Worm (Caenorhabditis elegans) whole organism, L4 larva: Measurements from ENCODE around the gene syx-4.

ENCODE experiments used
- D1046.2 ChIP-seq: fragments of 200-800 bp; sonication (Bioruptor generic); IDR thresholded peaks from 2 replicates; pipeline ENCODE4 v1.3.6; 2022; ENCODE audit warnings: missing genetic modification characterization, missing compliant biosample characterization
- F10B5.3 ChIP-seq: sonication (generic microtip); optimal IDR thresholded peaks from 2 replicates; lab custom pipeline; 2016; ENCODE audit warnings: mild to moderate bottlenecking, missing genetic modification characterization, missing compliant biosample characterization
- F26F4.8 ChIP-seq: fragments of 200-800 bp; sonication (Bioruptor generic); conservative IDR thresholded peaks from 2 replicates; pipeline ENCODE4 v1.3.6; 2022; ENCODE audit warnings: missing genetic modification characterization, missing compliant biosample characterization
- F37D6.2 ChIP-seq: sonication (generic microtip); optimal IDR thresholded peaks from 2 replicates; lab custom pipeline; 2016; ENCODE audit warnings: mild to moderate bottlenecking, missing genetic modification characterization, missing compliant biosample characterization
- F44E2.7 ChIP-seq: fragments of 200-800 bp; sonication (Bioruptor generic); IDR thresholded peaks from 2 replicates; pipeline ENCODE4 v2.1.2; 2022; ENCODE audit warnings: missing genetic modification characterization, missing compliant biosample characterization
- ZK546.5 ChIP-seq, 2 experiments: sonication (generic microtip); optimal IDR thresholded peaks; 2 replicates each; lab custom pipeline; 2017; ENCODE audit warnings: missing biosample characterization in 2 of 2, missing genetic modification characterization in 2 of 2
- aha-1 ChIP-seq: fragments of 150-350 bp; peaks from one replicate; lab custom pipeline; 2014; ENCODE audit warnings: missing biosample characterization, missing genetic modification characterization
- aly-2 ChIP-seq: sonication (generic microtip); optimal IDR thresholded peaks from 2 replicates; lab custom pipeline; 2018; ENCODE audit warnings: missing biosample characterization, missing genetic modification characterization
- ama-1 ChIP-seq: fragments of 150-350 bp; optimal IDR thresholded peaks from 2 replicates; lab custom pipeline; 2014; ENCODE audit warnings: inconsistent platforms, mixed read lengths
- arid-1 ChIP-seq: fragments of 200-800 bp; sonication (Bioruptor generic); conservative IDR thresholded peaks from 2 replicates; pipeline ENCODE4 v1.3.6; 2022; ENCODE audit warnings: missing genetic modification reagents, missing genetic modification characterization, missing compliant biosample characterization
- ceh-20 ChIP-seq: fragments of 200-800 bp; sonication (Bioruptor generic); IDR thresholded peaks from 2 replicates; pipeline ENCODE4 v1.3.6; 2022; ENCODE audit warnings: missing genetic modification reagents, missing genetic modification characterization, missing compliant biosample characterization
- cey-2 ChIP-seq: sonication (generic microtip); optimal IDR thresholded peaks from 3 replicates; lab custom pipeline; 2017; ENCODE audit warnings: missing genetic modification characterization, mild to moderate bottlenecking, missing compliant biosample characterization, antibody characterized with exemption, borderline replicate concordance; ENCODE audit not compliant: insufficient read depth
- daf-19 ChIP-seq: fragments of 200-800 bp; sonication (Bioruptor generic); conservative IDR thresholded peaks from 2 replicates; pipeline ENCODE4 v1.3.6; 2022; ENCODE audit warnings: missing genetic modification characterization, missing compliant biosample characterization
- dmd-6 ChIP-seq: fragments of 200-800 bp; sonication (Bioruptor generic); IDR thresholded peaks from 2 replicates; pipeline ENCODE4 v1.3.6; 2022; ENCODE audit warnings: missing genetic modification reagents, missing genetic modification characterization, missing compliant biosample characterization
- dmd-8 ChIP-seq: fragments of 200-800 bp; sonication (Bioruptor generic); IDR thresholded peaks from 2 replicates; pipeline ENCODE4 v1.3.6; 2022; ENCODE audit warnings: missing genetic modification characterization, missing compliant biosample characterization
- duxl-1 ChIP-seq: sonication (generic microtip); optimal IDR thresholded peaks from 2 replicates; lab custom pipeline; 2016; ENCODE audit warnings: mild to moderate bottlenecking, missing genetic modification characterization, moderate library complexity, missing compliant biosample characterization; ENCODE audit not compliant: poor library complexity
- egl-27 ChIP-seq: sonication (generic microtip); optimal IDR thresholded peaks from 3 replicates; lab custom pipeline; 2017; ENCODE audit warnings: missing biosample characterization, missing genetic modification reagents, missing genetic modification characterization
- egl-43 ChIP-seq: fragments of 200-800 bp; sonication (Bioruptor generic); IDR thresholded peaks from 2 replicates; pipeline ENCODE4 v1.3.6; 2022; ENCODE audit warnings: missing genetic modification reagents, missing genetic modification characterization, missing compliant biosample characterization
- fos-1 ChIP-seq: fragments of 150-350 bp; optimal IDR thresholded peaks from 2 replicates; lab custom pipeline; 2014; ENCODE audit warnings: missing biosample characterization, missing genetic modification characterization
- hlh-11 ChIP-seq: fragments of 200-800 bp; sonication (Bioruptor generic); optimal IDR thresholded peaks from 2 replicates; lab custom pipeline; 2018; ENCODE audit warnings: mild to moderate bottlenecking, missing genetic modification characterization, missing compliant biosample characterization
- hmg-1.1 ChIP-seq: fragments of 200-800 bp; sonication (Bioruptor generic); IDR thresholded peaks from 2 replicates; pipeline ENCODE4 v1.3.6; 2022; ENCODE audit warnings: missing genetic modification reagents, missing genetic modification characterization, missing compliant biosample characterization
- jun-1 ChIP-seq: fragments of 150-350 bp; optimal IDR thresholded peaks from 2 replicates; lab custom pipeline; 2014; ENCODE audit warnings: missing biosample characterization, missing genetic modification reagents, missing genetic modification characterization
- lim-7 ChIP-seq: fragments of 200-800 bp; sonication (Bioruptor generic); IDR thresholded peaks from 2 replicates; pipeline ENCODE4 v1.3.6; 2022; ENCODE audit warnings: missing genetic modification characterization, missing compliant biosample characterization
- lin-1 ChIP-seq: fragments of 200-800 bp; sonication (Bioruptor generic); IDR thresholded peaks from 2 replicates; pipeline ENCODE4 v1.3.6; 2022; ENCODE audit warnings: missing genetic modification reagents, missing genetic modification characterization, missing compliant biosample characterization
- lin-13 ChIP-seq: fragments of 150-350 bp; optimal IDR thresholded peaks from 2 replicates; lab custom pipeline; 2014; ENCODE audit warnings: missing biosample characterization, missing genetic modification reagents, missing genetic modification characterization
- lin-15B ChIP-seq: fragments of 150-350 bp; sonication (generic microtip); optimal IDR thresholded peaks from 3 replicates; lab custom pipeline; 2014; ENCODE audit warnings: missing biosample characterization, missing genetic modification characterization
- lin-38 ChIP-seq: fragments of 200-800 bp; sonication (Bioruptor generic); IDR thresholded peaks from 2 replicates; pipeline ENCODE4 v1.3.6; 2022; ENCODE audit warnings: missing genetic modification reagents, missing genetic modification characterization, missing compliant biosample characterization
- lin-39 ChIP-seq: fragments of 150-350 bp; optimal IDR thresholded peaks from 2 replicates; lab custom pipeline; 2014; ENCODE audit warnings: missing biosample characterization, missing genetic modification reagents, missing genetic modification characterization
- lir-3 ChIP-seq: sonication (generic microtip); optimal IDR thresholded peaks from 2 replicates; lab custom pipeline; 2016; ENCODE audit warnings: mild to moderate bottlenecking, missing genetic modification characterization, missing compliant biosample characterization
- madf-9 ChIP-seq: fragments of 200-800 bp; sonication (Bioruptor generic); conservative IDR thresholded peaks from 2 replicates; pipeline ENCODE4 v1.3.6; 2022; ENCODE audit warnings: missing genetic modification reagents, missing genetic modification characterization, missing compliant biosample characterization
- mdt-29 ChIP-seq: fragments of 200-800 bp; sonication (Bioruptor generic); IDR thresholded peaks from 2 replicates; pipeline ENCODE4 v1.3.6; 2022; ENCODE audit warnings: missing genetic modification reagents, missing genetic modification characterization, missing compliant biosample characterization
- mes-2 ChIP-seq: sonication (generic microtip); optimal IDR thresholded peaks from 2 replicates; lab custom pipeline; 2016; ENCODE audit warnings: missing genotype, mild to moderate bottlenecking, missing genetic modification characterization, missing compliant biosample characterization; ENCODE audit not compliant: poor library complexity, severe bottlenecking
- mxl-2 ChIP-seq: fragments of 200-800 bp; sonication (Bioruptor generic); conservative IDR thresholded peaks from 2 replicates; pipeline ENCODE4 v1.3.6; 2022; ENCODE audit warnings: missing genetic modification reagents, missing genetic modification characterization, missing compliant biosample characterization
- nhr-10 ChIP-seq: fragments of 150-350 bp; optimal IDR thresholded peaks from 2 replicates; lab custom pipeline; 2014; ENCODE audit warnings: missing biosample characterization, missing genetic modification characterization
- nhr-11 ChIP-seq: fragments of 150-350 bp; optimal IDR thresholded peaks from 2 replicates; lab custom pipeline; 2014; ENCODE audit warnings: missing biosample characterization, missing genetic modification characterization
- nhr-237 ChIP-seq: sonication (generic microtip); optimal IDR thresholded peaks from 2 replicates; lab custom pipeline; 2017; ENCODE audit warnings: missing biosample characterization, missing genetic modification characterization
- nhr-28 ChIP-seq: fragments of 150-350 bp; optimal IDR thresholded peaks from 2 replicates; lab custom pipeline; 2014; ENCODE audit warnings: missing biosample characterization, missing genetic modification characterization
- nhr-6 ChIP-seq: fragments of 150-350 bp; optimal IDR thresholded peaks from 2 replicates; lab custom pipeline; 2014; ENCODE audit warnings: missing biosample characterization, missing genetic modification characterization
- nhr-77 ChIP-seq: fragments of 150-350 bp; optimal IDR thresholded peaks from 2 replicates; lab custom pipeline; 2014; ENCODE audit warnings: missing biosample characterization, missing genetic modification characterization
- pha-4 ChIP-seq, 2 experiments: fragments of 150-350 bp in 1 of 2; fragments of 200-800 bp in 1 of 2; sonication (Bioruptor generic) in 1 of 2; IDR thresholded peaks in 1 of 2; optimal IDR thresholded peaks in 1 of 2; 2 replicates each; pipeline versions ENCODE4 v1.3.6 to Lab custom; 2014 to 2022; ENCODE audit warnings: missing genetic modification characterization in 2 of 2, missing genetic modification reagents in 2 of 2, missing biosample characterization in 1 of 2, missing compliant biosample characterization in 1 of 2
- php-3 ChIP-seq: fragments of 200-800 bp; sonication (Bioruptor generic); IDR thresholded peaks from 2 replicates; pipeline ENCODE4 v1.3.6; 2022; ENCODE audit warnings: missing genetic modification reagents, missing genetic modification characterization, missing compliant biosample characterization
- saeg-2 ChIP-seq: fragments of 200-800 bp; sonication (Bioruptor generic); IDR thresholded peaks from 2 replicates; pipeline ENCODE4 v1.3.6; 2022; ENCODE audit warnings: missing genetic modification reagents, missing genetic modification characterization, missing compliant biosample characterization
- snpc-4 ChIP-seq: fragments of 150-350 bp; optimal IDR thresholded peaks from 2 replicates; lab custom pipeline; 2014; ENCODE audit warnings: missing biosample characterization, missing genetic modification characterization
- spr-1 ChIP-seq: sonication (generic microtip); optimal IDR thresholded peaks from 2 replicates; lab custom pipeline; 2016; ENCODE audit warnings: mild to moderate bottlenecking, missing genetic modification characterization, missing compliant biosample characterization
- spr-3 ChIP-seq: fragments of 200-800 bp; sonication (Bioruptor generic); optimal IDR thresholded peaks from 2 replicates; lab custom pipeline; 2018; ENCODE audit warnings: mild to moderate bottlenecking, missing genetic modification characterization, missing compliant biosample characterization
- tra-1 ChIP-seq: fragments of 200-800 bp; sonication (Bioruptor generic); IDR thresholded peaks from 2 replicates; pipeline ENCODE4 v1.3.6; 2022; ENCODE audit warnings: missing genetic modification reagents, missing genetic modification characterization, missing compliant biosample characterization
- unc-62 ChIP-seq, 3 experiments: fragments of 150-350 bp in 1 of 3; sonication (generic microtip); optimal IDR thresholded peaks in 2 of 3; peaks in 1 of 3; 1 replicate in 1 of 3; 2 replicates in 2 of 3; lab custom pipeline; 2014 to 2017; ENCODE audit warnings: missing biosample characterization in 3 of 3, missing genetic modification characterization in 3 of 3, missing genetic modification reagents in 3 of 3, missing genotype in 1 of 3
- vab-7 ChIP-seq: fragments of 200-800 bp; sonication (Bioruptor generic); IDR thresholded peaks from 2 replicates; pipeline ENCODE4 v1.3.6; 2022; ENCODE audit warnings: missing genetic modification reagents, missing genetic modification characterization, missing compliant biosample characterization
- zag-1 ChIP-seq: fragments of 150-350 bp; optimal IDR thresholded peaks from 2 replicates; lab custom pipeline; 2014; ENCODE audit warnings: missing biosample characterization, missing genetic modification characterization
- zip-2 ChIP-seq: fragments of 150-350 bp; optimal IDR thresholded peaks from 2 replicates; lab custom pipeline; 2014; ENCODE audit warnings: missing biosample characterization, missing genetic modification characterization

Gene syx-4

DNA sequence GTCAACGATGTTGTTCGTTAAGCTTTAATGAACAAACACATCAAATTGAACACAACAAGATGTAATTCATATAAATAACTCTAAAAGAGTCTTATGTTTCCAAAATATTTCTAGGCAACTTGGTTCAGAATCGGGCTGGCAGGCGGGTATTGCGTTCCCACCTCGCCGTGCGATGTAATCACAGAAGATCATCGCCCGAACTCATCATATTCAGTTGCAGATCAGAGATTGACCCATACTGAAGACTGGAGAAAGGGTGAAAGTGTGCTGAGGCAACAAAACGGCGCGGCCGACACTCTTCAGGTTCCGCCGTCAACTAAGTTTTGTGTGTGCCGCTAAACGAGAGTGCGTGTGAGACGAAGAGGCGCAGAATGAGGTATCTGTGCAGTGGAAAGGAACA lies 28.6 kb upstream of the syx-4 start:
- no peak; the same call in 1 of the 2 replicates for TF ChIP-seq egl-43
- no peak for TF ChIP-seq zag-1 (tag; lab: Kevin White, UChicago)
- no peak for TF ChIP-seq mxl-2
- TF ChIP-seq pha-4 (GFP tag; IDR thresholded peaks at IDR 0.05; lab: Robert Waterston, UW), result peak; percentile 78
- no peak for TF ChIP-seq pha-4 (tag; optimal IDR thresholded peaks at IDR 0.05; lab: Kevin White, UChicago)
- TF ChIP-seq nhr-28 (tag; lab: Kevin White, UChicago), result peak; percentile 88
- TF ChIP-seq F10B5.3, result peak; percentile 86
- peak; percentile 87 for TF ChIP-seq mes-2
- peak; percentile 59 for TF ChIP-seq tra-1 (GFP tag; lab: Robert Waterston, UW)
- no peak for TF ChIP-seq daf-19
- peak; percentile 94 for TF ChIP-seq spr-1 (tag; lab: Kevin White, UChicago)
- no peak for TF ChIP-seq ZK546.5 (tag; optimal IDR thresholded peaks at IDR 0.05; lab: Kevin White, UChicago)
- TF ChIP-seq lin-1 (GFP tag; lab: Robert Waterston, UW), result peak; percentile 74
- TF ChIP-seq egl-27 (tag; lab: Kevin White, UChicago), result no peak
- no peak for TF ChIP-seq aly-2 (tag; lab: Kevin White, UChicago)
- TF ChIP-seq ama-1 (lab: Kevin White, UChicago), result peak; percentile 98
- peak; percentile 38 for TF ChIP-seq jun-1 (tag; lab: Kevin White, UChicago)
- TF ChIP-seq cey-2 (tag; lab: Kevin White, UChicago), result no peak
- peak; percentile 47 for TF ChIP-seq nhr-77 (tag; lab: Kevin White, UChicago)
- TF ChIP-seq F44E2.7 (GFP tag; lab: Robert Waterston, UW), result no peak
- TF ChIP-seq nhr-6 (tag; lab: Kevin White, UChicago), result peak; percentile 2
- peak; percentile 94 for TF ChIP-seq snpc-4 (tag; lab: Kevin White, UChicago)
- TF ChIP-seq vab-7 (GFP tag; lab: Robert Waterston, UW), result peak; percentile 52; the same call in 1 of the 2 replicates
- TF ChIP-seq nhr-237 (tag; lab: Kevin White, UChicago), result no peak
- TF ChIP-seq php-3 (GFP tag; lab: Robert Waterston, UW), result peak; percentile 67
- peak; percentile 38 for TF ChIP-seq nhr-10 (tag; lab: Kevin White, UChicago)
- TF ChIP-seq lin-13, result peak; percentile 78
- peak; percentile 80 for TF ChIP-seq duxl-1 (tag; lab: Kevin White, UChicago)
- peak; percentile 89 for TF ChIP-seq hmg-1.1 (GFP tag; lab: Robert Waterston, UW)
- no peak; the same call in 1 of the 2 replicates for TF ChIP-seq madf-9
- TF ChIP-seq saeg-2 (GFP tag; lab: Robert Waterston, UW), result peak; percentile 85; the same call in 1 of the 2 replicates
- TF ChIP-seq unc-62 (GFP tag; optimal IDR thresholded peaks at IDR 0.05 in 1 of 2; lab: Kevin White, UChicago), result peak in 1 of 2 experiments; percentile 79
- TF ChIP-seq unc-62 (tag; optimal IDR thresholded peaks at IDR 0.05; lab: Kevin White, UChicago), result no peak
- TF ChIP-seq ceh-20 (GFP tag; lab: Robert Waterston, UW), result peak; percentile 73; the same call in 1 of the 2 replicates
- TF ChIP-seq mdt-29 (GFP tag; lab: Robert Waterston, UW), result peak; percentile 73; the same call in 1 of the 2 replicates
- TF ChIP-seq hlh-11 (tag; lab: Kevin White, UChicago), result peak; percentile 92
- TF ChIP-seq lin-38 (GFP tag; lab: Robert Waterston, UW), result peak; percentile 81
- peak; percentile 88 for TF ChIP-seq arid-1 (GFP tag; lab: Robert Waterston, UW)
- TF ChIP-seq nhr-11, result peak; percentile 69
- peak; percentile 73 for TF ChIP-seq aha-1 (tag; lab: Kevin White, UChicago)
- TF ChIP-seq lin-15B (tag; lab: Kevin White, UChicago), result no peak
- peak; percentile 83 for TF ChIP-seq dmd-6 (GFP tag; lab: Robert Waterston, UW)
- peak; percentile 73 for TF ChIP-seq spr-3
- TF ChIP-seq lim-7, result peak; percentile 68
- TF ChIP-seq lir-3, result no peak
- TF ChIP-seq D1046.2 (GFP tag; lab: Robert Waterston, UW), result no peak
- TF ChIP-seq F26F4.8 (GFP tag; lab: Robert Waterston, UW), result no peak
- TF ChIP-seq F37D6.2 (tag; lab: Kevin White, UChicago), result peak; percentile 60
- 0 out of 2 replicates have a peak, but pooled peaks have one; percentile 28 for TF ChIP-seq dmd-8 (GFP tag; lab: Robert Waterston, UW)
- TF ChIP-seq lin-39 (tag; lab: Kevin White, UChicago), result no peak
- peak; percentile 22 for TF ChIP-seq zip-2 (tag; lab: Kevin White, UChicago)
- no peak for TF ChIP-seq fos-1 (tag; lab: Kevin White, UChicago)
